Fruit fly (Drosophila melanogaster): Measurements from ENCODE around the gene CG42726.

- no peak for TF ChIP-seq Clk (GFP tag; optimal IDR thresholded peaks at IDR 0.05)
- TF ChIP-seq kay (GFP tag; ENCODE audit: borderline replicate concordance), result no peak
- TF ChIP-seq CG7101 (tag; optimal IDR thresholded peaks at IDR 0.05), result no peak
- no peak for TF ChIP-seq Mnt (GFP tag; optimal IDR thresholded peaks at IDR 0.05)
These were observed 19.6 kb upstream of the CG42726 start, which contains the start of the genes CG6236 and ea for dm6 chr3R:15328083-15328779.

Measured in whole organism, adult.